5 fruit fly cellular contexts compared by ENCODE assay signal in the genomic region with DNA sequence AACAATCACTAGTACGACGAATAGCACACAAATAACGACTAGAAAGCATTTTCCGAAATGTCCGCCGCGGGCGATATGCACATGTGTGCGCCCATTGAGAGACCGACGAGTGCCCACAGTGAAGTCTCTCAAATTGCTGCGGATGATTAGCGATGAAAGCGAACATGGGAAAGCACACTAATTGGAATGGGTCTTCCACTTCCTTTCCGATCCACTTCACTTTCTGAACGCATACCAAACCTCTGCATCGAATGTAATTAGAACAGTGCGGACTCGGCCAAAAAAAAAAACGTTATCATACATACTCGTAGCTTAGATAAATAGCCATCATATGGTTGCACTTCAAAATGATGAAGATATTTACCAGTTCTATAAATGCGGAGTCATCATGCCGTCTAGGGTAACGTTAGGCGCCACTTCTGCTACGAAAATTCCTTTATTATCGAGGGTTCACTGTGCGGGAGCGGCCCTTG.
TF ChIP-seq lines count a peak whose summit lies in the region.

No protein-coding gene starts in this region.

- no peak for TF ChIP-seq CTCF in whole organism, embryonic (GFP tag; optimal IDR thresholded peaks at IDR 0.05; lab: Kevin White, UChicago)

TF ChIP-seq in whole organism, adult, 20 proteins besides CTCF, POLR2A, EP300 and RAD21 (continues in another document):
- TF ChIP-seq Crg-1 (GFP tag; optimal IDR thresholded peaks at IDR 0.05; lab: Kevin White, UChicago) (no peak), CG12768 (GFP tag; optimal IDR thresholded peaks at IDR 0.05; lab: Kevin White, UChicago) (no peak), cic (GFP tag; optimal IDR thresholded peaks at IDR 0.05; lab: Kevin White, UChicago) (peak; percentile 60), Clk (GFP tag; optimal IDR thresholded peaks at IDR 0.05; lab: Kevin White, UChicago) (no peak), CG7101 (tag; optimal IDR thresholded peaks at IDR 0.05; lab: Kevin White, UChicago) (peak; percentile 23), ovo (GFP tag; optimal IDR thresholded peaks at IDR 0.05; lab: Kevin White, UChicago) (no peak), CG5204 (GFP tag; optimal IDR thresholded peaks at IDR 0.05; lab: Kevin White, UChicago) (peak; percentile 61), tj (GFP tag; optimal IDR thresholded peaks at IDR 0.05; lab: Kevin White, UChicago) (peak; percentile 32), CG1620 (GFP tag; optimal IDR thresholded peaks at IDR 0.05; lab: Kevin White, UChicago) (no peak), kay (GFP tag; lab: Kevin White, UChicago; ENCODE audit: borderline replicate concordance) (no peak), Hr96 (GFP tag; optimal IDR thresholded peaks at IDR 0.05; lab: Kevin White, UChicago) (peak; percentile 38), CG11617 (GFP tag; optimal IDR thresholded peaks at IDR 0.05; lab: Kevin White, UChicago) (peak; percentile 54), Mnt (GFP tag; optimal IDR thresholded peaks at IDR 0.05; lab: Kevin White, UChicago) (no peak), cnc (optimal IDR thresholded peaks at IDR 0.05; lab: Kevin White, UChicago) (peak; percentile 44 to 49), CG14711 (tag; optimal IDR thresholded peaks at IDR 0.05; lab: Kevin White, UChicago) (no peak), CG33017 (tag; optimal IDR thresholded peaks at IDR 0.05; lab: Kevin White, UChicago) (no peak), toe (GFP tag; optimal IDR thresholded peaks at IDR 0.05; lab: Kevin White, UChicago) (no peak)

TF ChIP-seq in whole organism, embryonic, 481 proteins besides CTCF, POLR2A, EP300 and RAD21 (continues in another document):
- no peak for TF ChIP-seq CG9932 (GFP tag; IDR thresholded peaks at IDR 0.05; lab: Robert Waterston, UW)
- TF ChIP-seq lilli (GFP tag; optimal IDR thresholded peaks at IDR 0.05; lab: Kevin White, UChicago): peak; percentile 64
- no peak for TF ChIP-seq luna (GFP tag; optimal IDR thresholded peaks at IDR 0.05; lab: Kevin White, UChicago)
- no peak for TF ChIP-seq fd3F (GFP tag; optimal IDR thresholded peaks at IDR 0.05; lab: Kevin White, UChicago)
- TF ChIP-seq dpn (GFP tag; optimal IDR thresholded peaks at IDR 0.05; lab: Kevin White, UChicago): peak; percentile 36 to 62
- no peak for TF ChIP-seq disco-r (GFP tag; optimal IDR thresholded peaks at IDR 0.05; lab: Kevin White, UChicago)
- no peak for TF ChIP-seq cad (GFP tag; optimal IDR thresholded peaks at IDR 0.05; lab: Kevin White, UChicago)
- no peak for TF ChIP-seq CG34224 (GFP tag; IDR thresholded peaks at IDR 0.05; lab: Robert Waterston, UW; ENCODE audit: partially characterized antibody)
- no peak for TF ChIP-seq Ets97D (GFP tag; optimal IDR thresholded peaks at IDR 0.05; lab: Kevin White, UChicago)
- TF ChIP-seq CG32772 (GFP tag; IDR thresholded peaks at IDR 0.05; lab: Robert Waterston, UW): peak; percentile 54
- TF ChIP-seq bbx (GFP tag; IDR thresholded peaks at IDR 0.05; lab: Robert Waterston, UW; ENCODE audit: partially characterized antibody): no peak
- peak; percentile 17 for TF ChIP-seq fd96Cb (tag; optimal IDR thresholded peaks at IDR 0.05; lab: Kevin White, UChicago)
- TF ChIP-seq BEAF-32 (GFP tag; optimal IDR thresholded peaks at IDR 0.05; lab: Kevin White, UChicago): no peak
- TF ChIP-seq MBD-R2 (GFP tag; IDR thresholded peaks at IDR 0.05; lab: Robert Waterston, UW): peak; percentile 21; the same call in 1 of the 2 replicates
- 0 out of 3 replicates have a peak, but pooled peaks have one; percentile 40 for TF ChIP-seq Mrtf (GFP tag; IDR thresholded peaks at IDR 0.05; lab: Robert Waterston, UW)
- no peak for TF ChIP-seq gcm2 (GFP tag; optimal IDR thresholded peaks at IDR 0.05; lab: Kevin White, UChicago)
- no peak for TF ChIP-seq sqz (GFP tag; optimal IDR thresholded peaks at IDR 0.05; lab: Kevin White, UChicago)

TF ChIP-seq in whole organism, prepupa, 60 proteins besides CTCF, POLR2A, EP300 and RAD21 (continues in another document):
- TF ChIP-seq CG31627 (GFP tag; optimal IDR thresholded peaks at IDR 0.05; lab: Kevin White, UChicago): peak; percentile 36
- peak; percentile 64 for TF ChIP-seq CG8119 (GFP tag; IDR thresholded peaks at IDR 0.05; lab: Robert Waterston, UW)
- TF ChIP-seq Hr38 (GFP tag; optimal IDR thresholded peaks at IDR 0.05; lab: Kevin White, UChicago): no peak
- TF ChIP-seq topi (GFP tag; optimal IDR thresholded peaks at IDR 0.05; lab: Kevin White, UChicago): peak; percentile 10
- peak; percentile 28 for TF ChIP-seq OdsH (GFP tag; optimal IDR thresholded peaks at IDR 0.05; lab: Kevin White, UChicago)
- TF ChIP-seq CG6808 (GFP tag; optimal IDR thresholded peaks at IDR 0.05; lab: Kevin White, UChicago): peak; percentile 34
- TF ChIP-seq dsx (GFP tag; optimal IDR thresholded peaks at IDR 0.05; lab: Kevin White, UChicago; ENCODE audit: poor library complexity, severe bottlenecking): no peak
- TF ChIP-seq CG32006 (GFP tag; optimal IDR thresholded peaks at IDR 0.05; lab: Kevin White, UChicago): peak; percentile 73
- peak; percentile 15 for TF ChIP-seq net (GFP tag; optimal IDR thresholded peaks at IDR 0.05; lab: Kevin White, UChicago)
- no peak for TF ChIP-seq Smox (GFP tag; optimal IDR thresholded peaks at IDR 0.05; lab: Kevin White, UChicago)
- peak; percentile 35 for TF ChIP-seq Eip75B (GFP tag; optimal IDR thresholded peaks at IDR 0.05; lab: Kevin White, UChicago)
- no peak for TF ChIP-seq fd85E (GFP tag; optimal IDR thresholded peaks at IDR 0.05; lab: Kevin White, UChicago)
- no peak for TF ChIP-seq Ets96B (tag; optimal IDR thresholded peaks at IDR 0.05; lab: Kevin White, UChicago)
- peak; percentile 65 for TF ChIP-seq Hr4 (GFP tag; optimal IDR thresholded peaks at IDR 0.05; lab: Kevin White, UChicago)
- TF ChIP-seq cyc (GFP tag; optimal IDR thresholded peaks at IDR 0.05; lab: Kevin White, UChicago): no peak
- TF ChIP-seq achi (GFP tag; optimal IDR thresholded peaks at IDR 0.05; lab: Kevin White, UChicago): peak; percentile 56
- no peak for TF ChIP-seq CG16779 (tag; optimal IDR thresholded peaks at IDR 0.05; lab: Kevin White, UChicago)
- TF ChIP-seq CG11762 (GFP tag; optimal IDR thresholded peaks at IDR 0.05; lab: Kevin White, UChicago; ENCODE audit: insufficient read depth): no peak

TF ChIP-seq in whole organism, pupa, 21 proteins besides CTCF, POLR2A, EP300 and RAD21:
- peak; percentile 2 for TF ChIP-seq CG15710 (tag; optimal IDR thresholded peaks at IDR 0.05; lab: Kevin White, UChicago)
- peak; percentile 3 for TF ChIP-seq CG8159 (tag; optimal IDR thresholded peaks at IDR 0.05; lab: Kevin White, UChicago)
- peak; percentile 59; the same call in 2 of the 3 replicates for TF ChIP-seq CG4496 (GFP tag; IDR thresholded peaks at IDR 0.05; lab: Robert Waterston, UW)
- peak; percentile 53; the same call in 1 of the 3 replicates for TF ChIP-seq fd96Ca (GFP tag; IDR thresholded peaks at IDR 0.05; lab: Robert Waterston, UW)
- peak; percentile 44 for TF ChIP-seq CG14655 (GFP tag; optimal IDR thresholded peaks at IDR 0.05; lab: Kevin White, UChicago)
- peak; percentile 54; the same call in 1 of the 2 replicates for TF ChIP-seq Ets98B (GFP tag; IDR thresholded peaks at IDR 0.05; lab: Robert Waterston, UW)
- peak; percentile 19 for TF ChIP-seq CG9948 (tag; optimal IDR thresholded peaks at IDR 0.05; lab: Kevin White, UChicago)
- TF ChIP-seq CG10348 (GFP tag; IDR thresholded peaks at IDR 0.05; lab: Robert Waterston, UW): no peak
- TF ChIP-seq CG12605 (GFP tag; IDR thresholded peaks at IDR 0.05; lab: Robert Waterston, UW): no peak
- no peak for TF ChIP-seq EcR (GFP tag; optimal IDR thresholded peaks at IDR 0.05; lab: Kevin White, UChicago)
- TF ChIP-seq Pif1A (GFP tag; optimal IDR thresholded peaks at IDR 0.05; lab: Kevin White, UChicago): peak; percentile 36
- TF ChIP-seq CG8301 (tag; optimal IDR thresholded peaks at IDR 0.05; lab: Kevin White, UChicago): peak; percentile 28

TF ChIP-seq in whole organism, wandering third instar larva, 38 proteins besides CTCF, POLR2A, EP300 and RAD21 (continues in another document):
- TF ChIP-seq Rel (GFP tag; optimal IDR thresholded peaks at IDR 0.05; lab: Kevin White, UChicago) (no peak), Rel (tag; optimal IDR thresholded peaks at IDR 0.05; lab: Kevin White, UChicago) (peak; percentile 91), Hr78 (GFP tag; optimal IDR thresholded peaks at IDR 0.05; lab: Kevin White, UChicago) (no peak), fru (GFP tag; optimal IDR thresholded peaks at IDR 0.05; lab: Kevin White, UChicago) (peak; percentile 29), brk (GFP tag; optimal IDR thresholded peaks at IDR 0.05; lab: Kevin White, UChicago) (no peak), OdsH (GFP tag; optimal IDR thresholded peaks at IDR 0.05; lab: Kevin White, UChicago) (peak; percentile 0), sv (GFP tag; optimal IDR thresholded peaks at IDR 0.05; lab: Kevin White, UChicago) (no peak), Hr83 (GFP tag; optimal IDR thresholded peaks at IDR 0.05; lab: Kevin White, UChicago; ENCODE audit: poor library complexity, severe bottlenecking) (no peak), h (GFP tag; optimal IDR thresholded peaks at IDR 0.05; lab: Kevin White, UChicago) (peak; percentile 51), pan (optimal IDR thresholded peaks at IDR 0.05; lab: Kevin White, UChicago) (no peak), br (GFP tag; optimal IDR thresholded peaks at IDR 0.05; lab: Kevin White, UChicago) (peak; percentile 40), woc (GFP tag; optimal IDR thresholded peaks at IDR 0.05; lab: Kevin White, UChicago) (peak; percentile 26), Dif (GFP tag; optimal IDR thresholded peaks at IDR 0.05; lab: Kevin White, UChicago; ENCODE audit: partially characterized antibody) (no peak), Sp1 (GFP tag; optimal IDR thresholded peaks at IDR 0.05; lab: Kevin White, UChicago) (no peak), Jra (GFP tag; optimal IDR thresholded peaks at IDR 0.05; lab: Kevin White, UChicago) (no peak), tai (GFP tag; optimal IDR thresholded peaks at IDR 0.05; lab: Kevin White, UChicago) (no peak), sage (GFP tag; optimal IDR thresholded peaks at IDR 0.05; lab: Kevin White, UChicago) (no peak), CrebA (GFP tag; optimal IDR thresholded peaks at IDR 0.05; lab: Kevin White, UChicago; ENCODE audit: borderline replicate concordance) (no peak), ey (GFP tag; optimal IDR thresholded peaks at IDR 0.05; lab: Kevin White, UChicago) (peak; percentile 51), Hnf4 (GFP tag; optimal IDR thresholded peaks at IDR 0.05; lab: Kevin White, UChicago) (no peak), usp (GFP tag; optimal IDR thresholded peaks at IDR 0.05; lab: Kevin White, UChicago) (no peak), dl (GFP tag; optimal IDR thresholded peaks at IDR 0.05; lab: Kevin White, UChicago; ENCODE audit: insufficient read depth in 1 of 2, partially characterized antibody in 2 of 2) (no peak), dmrt93B (GFP tag; optimal IDR thresholded peaks at IDR 0.05; lab: Kevin White, UChicago) (peak; percentile 24), jim (GFP tag; optimal IDR thresholded peaks at IDR 0.05; lab: Kevin White, UChicago) (no peak), N (GFP tag; optimal IDR thresholded peaks at IDR 0.05; lab: Kevin White, UChicago) (no peak), CG9705 (GFP tag; optimal IDR thresholded peaks at IDR 0.05; lab: Kevin White, UChicago) (no peak), psq (GFP tag; optimal IDR thresholded peaks at IDR 0.05; lab: Kevin White, UChicago) (peak; percentile 26), CG32264 (GFP tag; optimal IDR thresholded peaks at IDR 0.05; lab: Kevin White, UChicago) (no peak)
